Worm (Caenorhabditis elegans): Measurements from ENCODE around the gene daf-41.

DNA sequence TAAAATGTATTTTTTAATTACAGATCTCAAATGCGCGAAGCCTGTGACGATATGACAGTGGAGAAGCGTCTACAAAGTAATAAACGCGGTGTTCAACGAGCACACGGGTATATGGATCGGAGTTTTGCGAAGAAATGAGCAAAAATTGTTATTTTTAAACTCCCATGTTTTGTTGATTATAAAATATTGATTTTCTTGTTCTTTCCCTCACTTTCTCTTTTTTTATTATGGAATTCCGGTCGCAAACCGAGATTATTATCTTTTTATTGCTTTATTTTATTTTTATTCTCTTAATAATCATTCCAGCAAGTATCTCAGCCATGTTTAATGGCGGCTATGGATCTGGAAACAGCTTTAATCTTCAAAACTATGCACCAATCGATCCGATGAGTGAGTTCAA, 36.4 kb upstream of the daf-41 start, which contains the start of gene pqe-1:
- TF ChIP-seq him-1 (tag; optimal IDR thresholded peaks at IDR 0.05) (no peak), W03F9.2 (tag; optimal IDR thresholded peaks at IDR 0.05) (no peak), dao-5 (tag; optimal IDR thresholded peaks at IDR 0.05) (no peak)

Measured in whole organism, L4/young adult.